Fruit fly (Drosophila melanogaster): ENCODE measurements around the gene Pop1.

DNA sequence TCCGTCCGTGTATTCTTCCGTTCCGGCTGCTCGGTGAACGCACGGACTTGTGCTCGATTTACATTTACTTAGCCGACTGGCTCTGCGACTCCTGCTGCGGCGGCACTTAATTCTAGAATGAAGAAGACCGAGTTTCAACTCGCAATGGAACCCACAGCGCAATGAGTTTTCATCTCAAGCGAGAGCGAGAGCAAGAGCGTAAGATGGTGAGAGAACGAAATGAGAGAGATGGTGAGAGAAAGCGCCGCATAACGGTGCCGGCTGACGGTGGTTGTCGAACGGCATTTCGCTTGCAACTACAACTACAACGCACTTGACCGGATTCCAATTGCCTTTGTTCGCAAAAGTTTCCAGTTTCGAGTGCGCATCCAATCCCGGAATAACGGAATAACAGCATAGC lies 40.3 kb downstream of the Pop1 start, which contains the start of gene OtopLc:
- TF ChIP-seq abd-A (tag; optimal IDR thresholded peaks at IDR 0.05) = no peak
- no peak for TF ChIP-seq CG15479 (GFP tag; optimal IDR thresholded peaks at IDR 0.05)
- TF ChIP-seq Dp (GFP tag; optimal IDR thresholded peaks at IDR 0.05) = no peak
- TF ChIP-seq az2 (GFP tag; optimal IDR thresholded peaks at IDR 0.05) = no peak
- no peak for TF ChIP-seq CG1792 (GFP tag; optimal IDR thresholded peaks at IDR 0.05)
- TF ChIP-seq Fer1 (GFP tag; optimal IDR thresholded peaks at IDR 0.05) = no peak
- TF ChIP-seq Hr78 (GFP tag; optimal IDR thresholded peaks at IDR 0.05) = no peak
- TF ChIP-seq kni (GFP tag; optimal IDR thresholded peaks at IDR 0.05) = no peak
- TF ChIP-seq danr (GFP tag; IDR thresholded peaks at IDR 0.05) = no peak
- TF ChIP-seq Hmx (GFP tag; optimal IDR thresholded peaks at IDR 0.05) = no peak
